Fruit fly (Drosophila melanogaster) whole organism, embryonic: Measurements from ENCODE around the gene CG4631.

ENCODE experiments used
- Bgb ChIP-seq: fragments of 200-800 bp; sonication (Bioruptor generic); IDR thresholded peaks from 2 replicates; pipeline ENCODE4 v1.3.6; 2022; ENCODE audit warnings: missing biosample characterization, missing genetic modification characterization; ENCODE audit not compliant: partially characterized antibody
- CG10654 ChIP-seq: fragments of 200-800 bp; sonication (Bioruptor generic); optimal IDR thresholded peaks from 2 replicates; lab custom pipeline; 2016; ENCODE audit warnings: missing biosample characterization, missing genetic modification characterization
- CG11247 ChIP-seq: fragments of 200-800 bp; sonication (Bioruptor generic); IDR thresholded peaks from 2 replicates; pipeline ENCODE4 v1.3.6; 2022; ENCODE audit warnings: missing biosample characterization, missing genetic modification characterization
- CG11456 ChIP-seq: fragments of 200-800 bp; sonication (Bioruptor generic); IDR thresholded peaks from 3 replicates; pipeline ENCODE4 v1.3.6; 2022; ENCODE audit warnings: missing biosample characterization, missing genetic modification characterization
- CG11504 ChIP-seq: fragments of 200-800 bp; sonication (Bioruptor generic); optimal IDR thresholded peaks from 3 replicates; lab custom pipeline; 2019; ENCODE audit warnings: missing biosample characterization, mild to moderate bottlenecking, missing genetic modification characterization, moderate library complexity
- CG13424 ChIP-seq: fragments of 200-800 bp; sonication (Bioruptor generic); optimal IDR thresholded peaks from 2 replicates; lab custom pipeline; 2019; ENCODE audit warnings: missing biosample characterization, mild to moderate bottlenecking, missing genetic modification characterization, moderate library complexity
- CG1647 ChIP-seq: fragments of 200-800 bp; sonication (Bioruptor generic); optimal IDR thresholded peaks from 3 replicates; lab custom pipeline; 2016; ENCODE audit warnings: missing biosample characterization, missing genetic modification characterization
- CG17361 ChIP-seq: fragments of 200-800 bp; sonication (Bioruptor generic); IDR thresholded peaks from 3 replicates; pipeline ENCODE4 v1.3.6; 2022; ENCODE audit warnings: missing biosample characterization, missing genetic modification characterization
- CG18476 ChIP-seq: fragments of 200-800 bp; sonication (Bioruptor generic); optimal IDR thresholded peaks from 2 replicates; lab custom pipeline; 2016; ENCODE audit warnings: missing biosample characterization, mild to moderate bottlenecking, missing genetic modification characterization
- CG18599 ChIP-seq: fragments of 200-800 bp; sonication (Bioruptor generic); optimal IDR thresholded peaks from 3 replicates; lab custom pipeline; 2017; ENCODE audit warnings: missing biosample characterization, missing genetic modification characterization, mild to moderate bottlenecking, moderate library complexity, missing genetic modification reagents
- CG2116 ChIP-seq: fragments of 200-800 bp; sonication (Bioruptor generic); optimal IDR thresholded peaks from 3 replicates; lab custom pipeline; 2018; ENCODE audit warnings: missing biosample characterization, mild to moderate bottlenecking, missing genetic modification characterization
- CG30431 ChIP-seq: fragments of 200-800 bp; sonication (Bioruptor generic); optimal IDR thresholded peaks from 2 replicates; lab custom pipeline; 2017; ENCODE audit warnings: missing biosample characterization, missing genetic modification characterization
- CG31224 ChIP-seq: fragments of 200-800 bp; sonication (Bioruptor generic); IDR thresholded peaks from 2 replicates; pipeline ENCODE4 v1.3.6; 2022; ENCODE audit warnings: missing biosample characterization, missing genetic modification characterization
- CG32532 ChIP-seq: fragments of 200-800 bp; sonication (Bioruptor generic); IDR thresholded peaks from 2 replicates; pipeline ENCODE4 v1.3.6; 2022; ENCODE audit warnings: missing biosample characterization, missing genetic modification characterization
- CG3281 ChIP-seq: fragments of 200-800 bp; sonication (Bioruptor generic); optimal IDR thresholded peaks from 3 replicates; lab custom pipeline; 2017; ENCODE audit warnings: missing biosample characterization, mild to moderate bottlenecking, missing genetic modification characterization
- CG3995 ChIP-seq: fragments of 200-800 bp; sonication (Bioruptor generic); optimal IDR thresholded peaks from 3 replicates; lab custom pipeline; 2016; ENCODE audit warnings: missing biosample characterization, missing genetic modification characterization
- CG4730 ChIP-seq: fragments of 200-800 bp; sonication (Bioruptor generic); IDR thresholded peaks from 2 replicates; pipeline ENCODE4 v1.3.6; 2022; ENCODE audit warnings: missing biosample characterization, missing genetic modification characterization
- CG7271 ChIP-seq: fragments of 200-800 bp; sonication (Bioruptor generic); optimal IDR thresholded peaks from 2 replicates; lab custom pipeline; 2018; ENCODE audit warnings: missing biosample characterization, mild to moderate bottlenecking, missing genetic modification characterization, moderate library complexity
- CG7745 ChIP-seq: fragments of 200-800 bp; sonication (Bioruptor generic); optimal IDR thresholded peaks from 2 replicates; lab custom pipeline; 2018; ENCODE audit warnings: missing biosample characterization, mild to moderate bottlenecking, missing genetic modification characterization, moderate library complexity
- CG9215 ChIP-seq: fragments of 200-800 bp; sonication (Bioruptor generic); IDR thresholded peaks from 2 replicates; pipeline ENCODE4 v1.3.6; 2022; ENCODE audit warnings: missing biosample characterization, missing genetic modification characterization
- Camta ChIP-seq: fragments of 200-800 bp; sonication (Bioruptor generic); optimal IDR thresholded peaks from 2 replicates; lab custom pipeline; 2016; ENCODE audit warnings: missing biosample characterization, missing genetic modification characterization
- Doc2 ChIP-seq: fragments of 200-800 bp; sonication (Bioruptor generic); IDR thresholded peaks from 2 replicates; pipeline ENCODE4 v1.3.6; 2022; ENCODE audit warnings: missing biosample characterization, missing genetic modification characterization
- Dp ChIP-seq: fragments of 200-800 bp; sonication (Bioruptor generic); optimal IDR thresholded peaks from 2 replicates; lab custom pipeline; 2018; ENCODE audit warnings: missing biosample characterization, mild to moderate bottlenecking, missing genetic modification characterization, moderate library complexity
- E2f2 ChIP-seq: fragments of 200-800 bp; sonication (Bioruptor generic); IDR thresholded peaks from 2 replicates; pipeline ENCODE4 v1.3.6; 2022; ENCODE audit warnings: missing biosample characterization, missing genetic modification characterization
- Hr3 ChIP-seq: fragments of 200-800 bp; sonication (Bioruptor generic); optimal IDR thresholded peaks from 3 replicates; lab custom pipeline; 2016; ENCODE audit warnings: missing biosample characterization, missing genetic modification characterization
- NC2α ChIP-seq: fragments of 200-800 bp; sonication (Bioruptor generic); optimal IDR thresholded peaks from 2 replicates; lab custom pipeline; 2016; ENCODE audit warnings: missing biosample characterization, missing genetic modification characterization
- Six4 ChIP-seq: fragments of 200-800 bp; sonication (Bioruptor generic); optimal IDR thresholded peaks from 2 replicates; lab custom pipeline; 2016; ENCODE audit warnings: missing biosample characterization, missing genetic modification characterization
- az2 ChIP-seq: fragments of 200-800 bp; sonication (Bioruptor generic); optimal IDR thresholded peaks from 3 replicates; lab custom pipeline; 2016; ENCODE audit warnings: missing biosample characterization, missing genetic modification characterization
- ci ChIP-seq: fragments of 200-800 bp; sonication (Bioruptor generic); IDR thresholded peaks from 3 replicates; pipeline ENCODE4 v1.3.6; 2022; ENCODE audit warnings: missing biosample characterization, missing genetic modification characterization
- crol ChIP-seq: fragments of 200-800 bp; sonication (Bioruptor generic); IDR thresholded peaks from 2 replicates; pipeline ENCODE4 v1.3.6; 2022; ENCODE audit warnings: missing biosample characterization, missing genetic modification characterization
- da ChIP-seq: fragments of 200-800 bp; sonication (Bioruptor generic); optimal IDR thresholded peaks from 2 replicates; lab custom pipeline; 2016; ENCODE audit warnings: missing biosample characterization, missing genetic modification characterization
- dmrt11E ChIP-seq: fragments of 200-800 bp; sonication (Bioruptor generic); optimal IDR thresholded peaks from 3 replicates; lab custom pipeline; 2018; ENCODE audit warnings: missing biosample characterization, mild to moderate bottlenecking, missing genetic modification characterization, moderate library complexity
- exex ChIP-seq: fragments of 200-800 bp; sonication (Bioruptor generic); optimal IDR thresholded peaks from 4 replicates; lab custom pipeline; 2018; ENCODE audit warnings: missing biosample characterization, mild to moderate bottlenecking, missing genetic modification characterization, moderate library complexity
- fd64A ChIP-seq: fragments of 200-800 bp; sonication (Bioruptor generic); optimal IDR thresholded peaks from 3 replicates; lab custom pipeline; 2018; ENCODE audit warnings: missing biosample characterization, mild to moderate bottlenecking, missing genetic modification characterization
- hkb ChIP-seq, 2 experiments: fragments of 200-800 bp in 1 of 2; fragments of >200 bp in 1 of 2; sonication (Bioruptor generic) in 1 of 2; IDR thresholded peaks in 1 of 2; optimal IDR thresholded peaks in 1 of 2; 2 replicates each; pipeline versions ENCODE4 v1.3.6 to Lab custom; 2017 to 2022; ENCODE audit warnings: missing biosample characterization in 1 of 2, missing genetic modification characterization in 1 of 2
- lab ChIP-seq: fragments of 200-800 bp; sonication (Bioruptor generic); optimal IDR thresholded peaks from 3 replicates; lab custom pipeline; 2017; ENCODE audit warnings: missing biosample characterization, missing genetic modification characterization, mild to moderate bottlenecking, moderate library complexity, missing genetic modification reagents
- mirr ChIP-seq: fragments of 200-800 bp; sonication (Bioruptor generic); optimal IDR thresholded peaks from 3 replicates; lab custom pipeline; 2018; ENCODE audit warnings: missing biosample characterization, mild to moderate bottlenecking, missing genetic modification characterization
- pnt ChIP-seq: fragments of 200-800 bp; sonication (Bioruptor generic); optimal IDR thresholded peaks from 3 replicates; lab custom pipeline; 2016; ENCODE audit warnings: missing biosample characterization, missing genetic modification characterization
- repo ChIP-seq: fragments of 200-800 bp; sonication (Bioruptor generic); optimal IDR thresholded peaks from 2 replicates; lab custom pipeline; 2016; ENCODE audit warnings: missing biosample characterization, missing genetic modification characterization
- ro ChIP-seq: fragments of 200-800 bp; sonication (Bioruptor generic); IDR thresholded peaks from 2 replicates; pipeline ENCODE4 v1.3.6; 2022; ENCODE audit warnings: missing biosample characterization, missing genetic modification characterization
- run ChIP-seq: fragments of 200-800 bp; sonication (Bioruptor generic); optimal IDR thresholded peaks from 3 replicates; lab custom pipeline; 2018; ENCODE audit warnings: missing biosample characterization, mild to moderate bottlenecking, missing genetic modification characterization
- schlank ChIP-seq: fragments of 200-800 bp; sonication (Bioruptor generic); optimal IDR thresholded peaks from 2 replicates; lab custom pipeline; 2018; ENCODE audit warnings: missing biosample characterization, mild to moderate bottlenecking, missing genetic modification characterization
- sd ChIP-seq: fragments of 200-800 bp; sonication (Bioruptor generic); optimal IDR thresholded peaks from 3 replicates; lab custom pipeline; 2018; ENCODE audit warnings: missing biosample characterization, mild to moderate bottlenecking, missing genetic modification characterization, moderate library complexity
- sna ChIP-seq: fragments of 200-800 bp; sonication (Bioruptor generic); IDR thresholded peaks from 2 replicates; pipeline ENCODE4 v1.3.6; 2022; ENCODE audit warnings: missing biosample characterization, missing genetic modification characterization; ENCODE audit not compliant: partially characterized antibody
- tio ChIP-seq: fragments of 200-800 bp; sonication (Bioruptor generic); optimal IDR thresholded peaks from 2 replicates; lab custom pipeline; 2017; ENCODE audit warnings: missing biosample characterization, missing genetic modification characterization, inconsistent platforms
- trem ChIP-seq: fragments of 200-800 bp; optimal IDR thresholded peaks from 3 replicates; lab custom pipeline; 2019; ENCODE audit warnings: missing biosample characterization, mild to moderate bottlenecking, missing genetic modification characterization, moderate library complexity
- twi ChIP-seq: fragments of 200-800 bp; optimal IDR thresholded peaks from 2 replicates; lab custom pipeline; 2019; ENCODE audit warnings: missing biosample characterization, mild to moderate bottlenecking, missing genetic modification characterization, moderate library complexity
- zen ChIP-seq: fragments of 200-800 bp; sonication (Bioruptor generic); optimal IDR thresholded peaks from 3 replicates; lab custom pipeline; 2018; ENCODE audit warnings: missing biosample characterization, mild to moderate bottlenecking, missing genetic modification characterization, moderate library complexity

CG4631 gene

DNA sequence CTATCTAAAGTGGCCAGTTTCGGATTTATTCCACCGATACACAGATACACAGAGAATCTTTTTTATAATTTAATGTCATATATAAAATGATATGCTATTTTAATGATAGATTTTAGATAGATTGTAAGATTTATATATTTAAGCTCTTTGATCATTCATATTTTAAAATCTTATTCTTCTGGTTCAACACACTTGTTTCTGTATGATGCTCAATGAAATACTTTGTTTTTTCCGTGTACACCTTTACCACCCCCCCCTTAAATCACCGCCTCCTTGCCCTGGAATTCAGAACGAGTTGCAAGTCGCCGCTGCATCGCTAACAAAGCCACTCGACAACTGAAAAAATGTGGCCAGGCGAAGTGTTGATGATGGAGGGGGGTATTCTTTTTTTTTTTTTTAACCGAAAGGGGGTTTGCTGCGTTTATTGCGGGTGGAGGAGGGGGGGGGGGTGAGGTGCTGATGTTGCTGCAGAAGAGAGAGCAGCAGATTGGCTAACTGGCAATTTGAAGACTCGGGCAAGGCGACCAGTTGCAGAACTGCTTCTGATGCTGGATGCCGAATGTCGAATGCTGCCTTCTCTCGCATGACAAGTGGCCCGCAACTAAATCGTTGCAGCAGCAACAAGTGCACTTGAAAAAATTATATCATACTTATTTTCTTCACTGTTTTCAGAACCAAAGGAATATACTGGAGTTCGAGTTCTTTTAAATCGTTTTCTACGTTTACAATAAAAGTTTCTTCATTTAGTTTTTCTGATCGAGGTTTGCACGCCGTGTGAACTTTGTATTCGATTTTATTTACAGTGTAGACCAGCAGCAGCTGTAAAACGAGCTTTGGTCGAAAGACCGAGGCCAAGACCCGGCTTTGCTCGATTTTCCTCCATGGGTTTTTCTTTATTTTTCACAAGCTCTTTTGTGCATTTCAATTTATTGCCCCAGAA lies 9.1 kb upstream of the CG4631 start (continued):
- TF ChIP-seq pnt (peak; percentile 31), CG18476 (GFP tag; lab: Kevin White, UChicago) (peak; percentile 28), CG3995 (GFP tag; lab: Kevin White, UChicago) (no peak), CG7271 (tag; lab: Kevin White, UChicago) (no peak), Dp (GFP tag; lab: Kevin White, UChicago) (no peak), fd64A (no peak), CG10654 (peak; percentile 2), CG4730 (GFP tag; lab: Robert Waterston, UW) (0 out of 2 replicates have a peak, but pooled peaks have one; percentile 19), CG13424 (tag; lab: Kevin White, UChicago) (peak; percentile 72), Six4 (GFP tag; lab: Kevin White, UChicago) (no peak), CG9215 (GFP tag; lab: Robert Waterston, UW) (no peak), CG3281 (GFP tag; lab: Kevin White, UChicago) (no peak), CG11456 (no peak), CG11247 (no peak), ci (GFP tag; lab: Robert Waterston, UW) (peak; percentile 86), CG7745 (tag; lab: Kevin White, UChicago) (no peak), crol (GFP tag; lab: Robert Waterston, UW) (peak; percentile 86), Doc2 (GFP tag; lab: Robert Waterston, UW) (no peak), sd (tag; lab: Kevin White, UChicago) (peak; percentile 34), CG31224 (GFP tag; lab: Robert Waterston, UW) (no peak), lab (GFP tag; lab: Kevin White, UChicago) (no peak), NC2α (GFP tag; lab: Kevin White, UChicago) (peak; percentile 32), az2 (GFP tag; lab: Kevin White, UChicago) (peak; percentile 69), CG18599 (GFP tag; lab: Kevin White, UChicago) (no peak), run (tag; lab: Kevin White, UChicago) (no peak), tio (GFP tag; lab: Kevin White, UChicago) (no peak), hkb (optimal IDR thresholded peaks at IDR 0.05; lab: Kevin White, UChicago) (no peak), hkb (GFP tag; IDR thresholded peaks at IDR 0.05; lab: Robert Waterston, UW) (peak; percentile 58; the same call in 1 of the 2 replicates), Bgb (GFP tag; lab: Robert Waterston, UW) (no peak), exex (tag; lab: Kevin White, UChicago) (no peak), ro (GFP tag; lab: Robert Waterston, UW) (no peak), CG11504 (tag; lab: Kevin White, UChicago) (peak; percentile 78), zen (tag; lab: Kevin White, UChicago) (peak; percentile 47), trem (tag; lab: Kevin White, UChicago) (peak; percentile 53), sna (no peak), Hr3 (peak; percentile 31), E2f2 (GFP tag; lab: Robert Waterston, UW) (peak; percentile 39; the same call in 1 of the 2 replicates), repo (GFP tag; lab: Kevin White, UChicago) (no peak), twi (tag; lab: Kevin White, UChicago) (peak; percentile 52), dmrt11E (tag; lab: Kevin White, UChicago) (peak; percentile 81), Camta (GFP tag; lab: Kevin White, UChicago) (peak; percentile 28), CG32532 (no peak), CG2116 (GFP tag; lab: Kevin White, UChicago) (no peak), CG1647 (GFP tag; lab: Kevin White, UChicago) (peak; percentile 50), schlank (tag; lab: Kevin White, UChicago) (no peak), CG30431 (GFP tag; lab: Kevin White, UChicago) (peak; percentile 25), mirr (no peak), CG17361 (GFP tag; lab: Robert Waterston, UW) (peak; percentile 59; the same call in 2 of the 3 replicates), da (no peak)
